Worm (Caenorhabditis elegans) whole organism, early embryonic: ENCODE data around the gene daf-15.

ENCODE experiments used
- aly-1 ChIP-seq: sonication (generic microtip); optimal IDR thresholded peaks from 2 replicates; lab custom pipeline; 2016; ENCODE audit warnings: missing genetic modification characterization, missing compliant biosample characterization
- ama-1 ChIP-seq: fragments of 150-350 bp; optimal IDR thresholded peaks from 2 replicates; lab custom pipeline; 2014
- ceh-36 ChIP-seq: sonication (generic microtip); optimal IDR thresholded peaks from 2 replicates; lab custom pipeline; 2016; ENCODE audit warnings: missing genetic modification characterization, inconsistent platforms, missing compliant biosample characterization
- ets-7 ChIP-seq: sonication (generic microtip); optimal IDR thresholded peaks from 2 replicates; lab custom pipeline; 2016; ENCODE audit warnings: missing genotype, missing genetic modification characterization, missing compliant biosample characterization
- flt-1 ChIP-seq: fragments of 200-800 bp; sonication (Bioruptor generic); IDR thresholded peaks from 2 replicates; pipeline ENCODE4 v1.3.6; 2022; ENCODE audit warnings: missing genetic modification characterization, missing compliant biosample characterization
- hmbx-1 ChIP-seq: sonication (generic microtip); optimal IDR thresholded peaks from 2 replicates; lab custom pipeline; 2016; ENCODE audit warnings: mild to moderate bottlenecking, missing genetic modification characterization, missing compliant biosample characterization
- sea-1 ChIP-seq: fragments of 200-800 bp; sonication (Bioruptor generic); conservative IDR thresholded peaks from 2 replicates; pipeline ENCODE4 v1.3.6; 2022; ENCODE audit warnings: missing genetic modification characterization, missing compliant biosample characterization
- tbx-37 ChIP-seq: fragments of 200-800 bp; sonication (Bioruptor generic); conservative IDR thresholded peaks from 2 replicates; pipeline ENCODE4 v1.3.6; 2022; ENCODE audit warnings: missing genetic modification reagents, missing genetic modification characterization, missing compliant biosample characterization

DNA sequence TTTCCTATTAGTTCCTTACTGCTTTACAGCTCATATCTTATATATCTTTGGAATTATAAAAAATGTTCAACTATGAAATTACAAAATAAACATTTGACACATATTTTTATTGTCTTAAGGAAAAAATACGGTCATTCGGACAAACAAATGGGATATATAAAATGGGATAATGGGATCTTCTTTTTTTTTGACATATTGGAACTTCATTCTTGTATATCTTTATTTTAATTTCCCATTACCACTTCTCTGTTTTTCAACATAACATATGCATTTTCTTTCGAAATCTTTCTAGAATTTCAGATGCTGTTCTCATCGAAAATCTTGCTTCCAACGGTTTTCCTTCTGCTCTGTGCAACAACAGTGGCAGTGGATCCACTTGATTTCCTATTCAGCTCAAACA lies 1.2 kb upstream of the daf-15 start, which contains the start of gene C10C5.7:
- TF ChIP-seq ets-7 (tag; lab: Kevin White, UChicago), result no peak
- no peak for TF ChIP-seq ama-1
- no peak for TF ChIP-seq hmbx-1
- no peak for TF ChIP-seq aly-1 (tag; lab: Kevin White, UChicago)
- no peak for TF ChIP-seq flt-1 (GFP tag; lab: Robert Waterston, UW)
- TF ChIP-seq sea-1 (GFP tag; lab: Robert Waterston, UW), result no peak
- TF ChIP-seq tbx-37 (GFP tag; lab: Robert Waterston, UW), result no peak
- no peak for TF ChIP-seq ceh-36 (tag; lab: Kevin White, UChicago)
